Worm (Caenorhabditis elegans) whole organism, mixed stage, embryonic: Measurements from ENCODE around the gene C17H11.1.
"Not testable (repeated sequence)": the region's sequence is repeated elsewhere in the genome, so short reads cannot be mapped to it uniquely, and the experiment has no call there.

Source experiments
- M03D4.4 ChIP-seq: sonication (generic microtip); optimal IDR thresholded peaks from 2 replicates; lab custom pipeline; 2017; ENCODE audit warnings: mild to moderate bottlenecking, missing genetic modification characterization, missing compliant biosample characterization
- ceh-43 ChIP-seq: fragments of 200-800 bp; sonication (Bioruptor generic); optimal IDR thresholded peaks from 2 replicates; lab custom pipeline; 2018; ENCODE audit warnings: mild to moderate bottlenecking, missing genetic modification characterization, moderate library complexity, missing compliant biosample characterization
- ces-1 ChIP-seq: fragments of 150-350 bp; optimal IDR thresholded peaks from 2 replicates; lab custom pipeline; 2014; ENCODE audit warnings: missing biosample characterization, missing genetic modification reagents, missing genetic modification characterization
- elt-1 ChIP-seq: sonication (generic microtip); optimal IDR thresholded peaks from 2 replicates; lab custom pipeline; 2017; ENCODE audit warnings: missing genetic modification characterization, mild to moderate bottlenecking, missing compliant biosample characterization, antibody characterized with exemption, moderate library complexity, borderline replicate concordance; ENCODE audit not compliant: insufficient read depth
- lin-13 ChIP-seq: fragments of 150-350 bp; optimal IDR thresholded peaks from 2 replicates; lab custom pipeline; 2014; ENCODE audit warnings: missing biosample characterization, missing genetic modification characterization
- lin-32 ChIP-seq: fragments of 200-800 bp; sonication (Bioruptor generic); optimal IDR thresholded peaks from 2 replicates; lab custom pipeline; 2018; ENCODE audit warnings: mild to moderate bottlenecking, missing genetic modification characterization, missing compliant biosample characterization
- lsy-2 ChIP-seq: fragments of 150-350 bp; optimal IDR thresholded peaks from 2 replicates; lab custom pipeline; 2014; ENCODE audit warnings: missing biosample characterization, missing genetic modification characterization
- nhr-2 ChIP-seq: fragments of 150-350 bp; optimal IDR thresholded peaks from 2 replicates; lab custom pipeline; 2014; ENCODE audit warnings: missing biosample characterization, missing genetic modification characterization
- sptf-1 ChIP-seq: sonication (generic microtip); optimal IDR thresholded peaks from 2 replicates; lab custom pipeline; 2017; ENCODE audit warnings: mild to moderate bottlenecking, missing genetic modification characterization, moderate library complexity, missing compliant biosample characterization
- unc-62 ChIP-seq: fragments of 150-350 bp; optimal IDR thresholded peaks from 2 replicates; lab custom pipeline; 2014; ENCODE audit warnings: missing biosample characterization, missing genetic modification reagents, missing genetic modification characterization

- TF ChIP-seq ces-1 (GFP tag; lab: Kevin White, UChicago); lin-32; lsy-2 (tag; lab: Kevin White, UChicago); elt-1 (tag; lab: Kevin White, UChicago); lin-13 (tag; lab: Kevin White, UChicago); unc-62 (GFP tag; lab: Kevin White, UChicago); ceh-43; nhr-2: not testable (repeated sequence)
- peak; percentile 51 for TF ChIP-seq sptf-1 (tag; lab: Kevin White, UChicago)
- peak; percentile 32 for TF ChIP-seq M03D4.4 (tag; lab: Kevin White, UChicago)
Observed at ce11 chrX:8181590-8182311, 8.0 kb downstream of the C17H11.1 start, which contains the start of gene C17H11.4.
